Fruit fly (Drosophila melanogaster) whole organism, embryonic: ENCODE measurements around the gene CG15136.

Source experiments
- Bgb ChIP-seq: fragments of 200-800 bp; sonication (Bioruptor generic); IDR thresholded peaks from 2 replicates; pipeline ENCODE4 v1.3.6; 2022; ENCODE audit warnings: missing biosample characterization, missing genetic modification characterization; ENCODE audit not compliant: partially characterized antibody
- CG11456 ChIP-seq: fragments of 200-800 bp; sonication (Bioruptor generic); IDR thresholded peaks from 3 replicates; pipeline ENCODE4 v1.3.6; 2022; ENCODE audit warnings: missing biosample characterization, missing genetic modification characterization
- CG11504 ChIP-seq: fragments of 200-800 bp; sonication (Bioruptor generic); optimal IDR thresholded peaks from 3 replicates; lab custom pipeline; 2019; ENCODE audit warnings: missing biosample characterization, mild to moderate bottlenecking, missing genetic modification characterization, moderate library complexity
- CG11696 ChIP-seq: fragments of 200-800 bp; sonication (Bioruptor generic); IDR thresholded peaks from 2 replicates; pipeline ENCODE4 v1.3.6; 2022; ENCODE audit warnings: missing biosample characterization, missing genetic modification characterization
- CG12071 ChIP-seq: fragments of 200-800 bp; sonication (Bioruptor generic); optimal IDR thresholded peaks from 3 replicates; lab custom pipeline; 2018; ENCODE audit warnings: missing biosample characterization, mild to moderate bottlenecking, missing genetic modification characterization
- CG16815 ChIP-seq: fragments of 200-800 bp; sonication (Bioruptor generic); optimal IDR thresholded peaks from 3 replicates; lab custom pipeline; 2017; ENCODE audit warnings: missing biosample characterization, mild to moderate bottlenecking, missing genetic modification characterization
- CG17385 ChIP-seq: fragments of 200-800 bp; sonication (Bioruptor generic); optimal IDR thresholded peaks from 3 replicates; lab custom pipeline; 2018; ENCODE audit warnings: missing biosample characterization, mild to moderate bottlenecking, missing genetic modification characterization
- CG18476 ChIP-seq: fragments of 200-800 bp; sonication (Bioruptor generic); optimal IDR thresholded peaks from 2 replicates; lab custom pipeline; 2016; ENCODE audit warnings: missing biosample characterization, mild to moderate bottlenecking, missing genetic modification characterization
- CG30403 ChIP-seq: fragments of 200-800 bp; sonication (Bioruptor generic); optimal IDR thresholded peaks from 3 replicates; lab custom pipeline; 2016; ENCODE audit warnings: missing biosample characterization, missing genetic modification characterization
- CG31365 ChIP-seq: fragments of 200-800 bp; sonication (Bioruptor generic); optimal IDR thresholded peaks from 2 replicates; lab custom pipeline; 2018; ENCODE audit warnings: missing biosample characterization, mild to moderate bottlenecking, missing genetic modification characterization
- CG3407 ChIP-seq: fragments of 200-800 bp; sonication (Bioruptor generic); optimal IDR thresholded peaks from 2 replicates; lab custom pipeline; 2018; ENCODE audit warnings: missing biosample characterization, mild to moderate bottlenecking, missing genetic modification characterization
- CG43689 ChIP-seq: fragments of 200-800 bp; sonication (Bioruptor generic); IDR thresholded peaks from 2 replicates; pipeline ENCODE4 v1.3.6; 2022; ENCODE audit warnings: missing biosample characterization, missing genetic modification characterization
- CG4854 ChIP-seq: fragments of 200-800 bp; sonication (Bioruptor generic); optimal IDR thresholded peaks from 2 replicates; lab custom pipeline; 2016; ENCODE audit warnings: missing biosample characterization, missing genetic modification characterization, inconsistent platforms
- CG7271 ChIP-seq: fragments of 200-800 bp; sonication (Bioruptor generic); optimal IDR thresholded peaks from 2 replicates; lab custom pipeline; 2018; ENCODE audit warnings: missing biosample characterization, mild to moderate bottlenecking, missing genetic modification characterization, moderate library complexity
- CTCF ChIP-seq: fragments of 200-800 bp; sonication (Bioruptor generic); optimal IDR thresholded peaks from 2 replicates; lab custom pipeline; 2017; ENCODE audit warnings: missing biosample characterization, mild to moderate bottlenecking, missing genetic modification characterization, moderate library complexity
- Dref ChIP-seq: fragments of 200-800 bp; sonication (Bioruptor generic); IDR thresholded peaks from 2 replicates; pipeline ENCODE4 v1.3.6; 2022; ENCODE audit warnings: missing biosample characterization, missing genetic modification characterization
- Ets65A ChIP-seq: fragments of 200-800 bp; sonication (Bioruptor generic); peaks from one replicate; lab custom pipeline; 2016; ENCODE audit warnings: missing biosample characterization, missing genetic modification characterization
- GATAe ChIP-seq: fragments of 200-800 bp; sonication (Bioruptor generic); conservative IDR thresholded peaks from 2 replicates; pipeline ENCODE4 v1.3.6; 2022; ENCODE audit warnings: missing biosample characterization, missing genetic modification characterization
- HHEX ChIP-seq: fragments of 200-800 bp; sonication (Bioruptor generic); optimal IDR thresholded peaks from 3 replicates; lab custom pipeline; 2017; ENCODE audit warnings: missing biosample characterization, mild to moderate bottlenecking, missing genetic modification characterization, missing genetic modification reagents
- Hsf ChIP-seq: fragments of 200-800 bp; sonication (Bioruptor generic); optimal IDR thresholded peaks from 3 replicates; lab custom pipeline; 2016; ENCODE audit warnings: missing biosample characterization, missing genetic modification characterization
- Lpt ChIP-seq: fragments of >200 bp; optimal IDR thresholded peaks from 2 replicates; lab custom pipeline; 2018; ENCODE audit warnings: missing biosample characterization, missing genetic modification characterization
- Max ChIP-seq: fragments of 200-800 bp; sonication (Bioruptor generic); optimal IDR thresholded peaks from 2 replicates; lab custom pipeline; 2016; ENCODE audit warnings: missing biosample characterization, mild to moderate bottlenecking, missing genetic modification characterization
- Nf-YB ChIP-seq: fragments of 200-800 bp; sonication (Bioruptor generic); optimal IDR thresholded peaks from 3 replicates; lab custom pipeline; 2019; ENCODE audit warnings: missing biosample characterization, mild to moderate bottlenecking, missing genetic modification characterization, moderate library complexity
- Oli ChIP-seq: fragments of 200-800 bp; sonication (Bioruptor generic); optimal IDR thresholded peaks from 2 replicates; lab custom pipeline; 2018; ENCODE audit warnings: missing biosample characterization, mild to moderate bottlenecking, missing genetic modification characterization, moderate library complexity
- Opbp ChIP-seq: fragments of 200-800 bp; sonication (Bioruptor generic); IDR thresholded peaks from 3 replicates; pipeline ENCODE4 v1.3.6; 2022; ENCODE audit warnings: missing biosample characterization, missing genetic modification characterization; ENCODE audit not compliant: partially characterized antibody
- Six4 ChIP-seq: fragments of 200-800 bp; sonication (Bioruptor generic); optimal IDR thresholded peaks from 2 replicates; lab custom pipeline; 2016; ENCODE audit warnings: missing biosample characterization, missing genetic modification characterization
- Sry-δ ChIP-seq: fragments of 200-800 bp; sonication (Bioruptor generic); optimal IDR thresholded peaks from 2 replicates; lab custom pipeline; 2016; ENCODE audit warnings: missing biosample characterization, missing genetic modification characterization
- al ChIP-seq: fragments of 200-800 bp; sonication (Bioruptor generic); IDR thresholded peaks from 2 replicates; pipeline ENCODE4 v1.3.6; 2022; ENCODE audit warnings: missing biosample characterization, missing genetic modification characterization
- dpn ChIP-seq, 2 experiments: fragments of 200-800 bp; sonication (Bioruptor generic); optimal IDR thresholded peaks; 3 replicates each; lab custom pipeline; 2016; ENCODE audit warnings: missing biosample characterization in 2 of 2, missing genetic modification characterization in 2 of 2
- insv ChIP-seq, 2 experiments: fragments of 200-800 bp; sonication (Bioruptor generic); optimal IDR thresholded peaks; 3 replicates each; lab custom pipeline; 2016 to 2018; ENCODE audit warnings: missing biosample characterization in 2 of 2, missing genetic modification characterization in 2 of 2
- p53 ChIP-seq: fragments of 200-800 bp; sonication (Bioruptor generic); optimal IDR thresholded peaks from 2 replicates; lab custom pipeline; 2016; ENCODE audit warnings: missing biosample characterization, missing genetic modification characterization
- seq ChIP-seq: fragments of 200-800 bp; sonication (Bioruptor generic); IDR thresholded peaks from 2 replicates; pipeline ENCODE4 v1.3.6; 2022; ENCODE audit warnings: missing biosample characterization, missing genetic modification characterization
- sisA ChIP-seq: fragments of 200-800 bp; sonication (Bioruptor generic); IDR thresholded peaks from 2 replicates; pipeline ENCODE4 v1.3.6; 2022; ENCODE audit warnings: missing biosample characterization, missing genetic modification characterization
- slou ChIP-seq: fragments of 200-800 bp; sonication (Bioruptor generic); optimal IDR thresholded peaks from 3 replicates; lab custom pipeline; 2016; ENCODE audit warnings: missing biosample characterization, missing genetic modification characterization
- twi ChIP-seq: fragments of 200-800 bp; optimal IDR thresholded peaks from 2 replicates; lab custom pipeline; 2019; ENCODE audit warnings: missing biosample characterization, mild to moderate bottlenecking, missing genetic modification characterization, moderate library complexity
- vnd ChIP-seq: fragments of 200-800 bp; sonication (Bioruptor generic); IDR thresholded peaks from 3 replicates; pipeline ENCODE4 v1.3.6; 2022; ENCODE audit warnings: missing biosample characterization, missing genetic modification characterization; ENCODE audit not compliant: partially characterized antibody
- zen ChIP-seq: fragments of 200-800 bp; sonication (Bioruptor generic); optimal IDR thresholded peaks from 3 replicates; lab custom pipeline; 2018; ENCODE audit warnings: missing biosample characterization, mild to moderate bottlenecking, missing genetic modification characterization, moderate library complexity

Gene CG15136

DNA sequence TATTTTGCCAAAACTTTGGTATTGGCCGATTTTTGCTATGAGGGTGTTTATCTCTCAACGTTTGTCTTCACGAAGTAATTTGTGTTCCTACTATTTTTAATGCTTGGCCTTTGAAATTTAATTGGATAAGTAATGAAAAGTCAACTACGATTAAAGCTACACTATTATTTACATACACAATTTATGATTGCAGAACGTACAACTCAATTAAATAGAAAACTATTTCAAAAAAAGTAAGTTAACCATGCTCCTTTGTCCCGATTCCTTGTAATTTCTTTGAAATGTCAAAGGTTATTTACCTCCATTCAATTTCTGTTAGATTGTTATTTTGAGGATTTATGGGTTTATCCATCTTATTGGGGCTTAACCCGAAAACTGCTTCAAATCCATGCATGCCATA, at the start of gene CG15136:
Gene CG15136, minus strand, starts transcription at position 101 of the 400 bp plus-strand sequence.
- TF ChIP-seq GATAe (GFP tag; lab: Robert Waterston, UW) (no peak), Lpt (no peak), zen (tag; lab: Kevin White, UChicago) (no peak), twi (tag; lab: Kevin White, UChicago) (no peak), CG3407 (GFP tag; lab: Kevin White, UChicago) (no peak), CG12071 (GFP tag; lab: Kevin White, UChicago) (no peak), HHEX (no peak), Nf-YB (no peak), Opbp (GFP tag; lab: Robert Waterston, UW) (no peak), Hsf (GFP tag; lab: Kevin White, UChicago) (no peak), Sry-δ (no peak), seq (GFP tag; lab: Robert Waterston, UW) (no peak), CG16815 (GFP tag; lab: Kevin White, UChicago) (no peak), CG18476 (no peak), CG43689 (no peak), vnd (no peak), CG4854 (GFP tag; lab: Kevin White, UChicago) (no peak), Six4 (GFP tag; lab: Kevin White, UChicago) (no peak), CG11504 (tag; lab: Kevin White, UChicago) (no peak)

DNA sequence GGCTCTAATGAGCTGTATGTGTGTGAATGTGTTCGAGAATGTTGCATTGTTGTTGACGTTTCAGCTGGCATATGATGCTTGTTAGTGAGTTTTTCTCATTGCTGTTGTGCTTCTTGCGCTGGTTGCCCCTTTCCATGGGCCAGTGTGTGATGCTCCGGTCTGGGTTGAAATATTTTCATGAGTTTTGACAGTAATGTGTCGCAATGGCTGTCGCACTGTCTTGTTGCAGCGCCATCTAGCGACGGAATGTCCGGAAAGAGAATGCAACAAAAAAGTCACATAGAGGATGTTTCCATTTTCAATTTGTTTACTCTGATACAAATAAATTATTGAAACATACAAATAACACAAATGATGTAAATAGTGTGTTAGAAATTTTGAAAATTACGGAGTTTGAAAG, 44.7 kb upstream of the CG15136 start:
- peak; percentile 63 for TF ChIP-seq CTCF (GFP tag; lab: Kevin White, UChicago)
- TF ChIP-seq Ets65A (GFP tag; lab: Kevin White, UChicago), result peak; percentile 70
- TF ChIP-seq al (GFP tag; lab: Robert Waterston, UW), result no peak
- 0 out of 3 replicates have a peak, but pooled peaks have one; percentile 10 for TF ChIP-seq CG11456 (GFP tag; lab: Robert Waterston, UW)

- TF ChIP-seq CG16815 (GFP tag; lab: Kevin White, UChicago), result no peak
- no peak for TF ChIP-seq Dref (GFP tag; lab: Robert Waterston, UW)
- no peak for TF ChIP-seq p53 (GFP tag; lab: Kevin White, UChicago)
- TF ChIP-seq Max (GFP tag; lab: Kevin White, UChicago), result no peak
- no peak for TF ChIP-seq CG30403
- TF ChIP-seq sisA, result no peak
- TF ChIP-seq dpn (GFP tag; optimal IDR thresholded peaks at IDR 0.05; lab: Kevin White, UChicago), result no peak
- no peak for TF ChIP-seq GATAe (GFP tag; lab: Robert Waterston, UW)
- TF ChIP-seq slou (GFP tag; lab: Kevin White, UChicago), result no peak
- no peak for TF ChIP-seq CG11696 (GFP tag; lab: Robert Waterston, UW)
- TF ChIP-seq CG31365, result no peak
- no peak for TF ChIP-seq Oli (tag; lab: Kevin White, UChicago)
- no peak for TF ChIP-seq Bgb (GFP tag; lab: Robert Waterston, UW)
- no peak for TF ChIP-seq CG17385 (GFP tag; lab: Kevin White, UChicago)
Observed at dm6 chr2L:17087341-17087740, 39.3 kb upstream of the CG15136 start, which contains the start of gene CG12620. TSS of gene CG12620 (plus strand) at chr2L:17087641.

DNA sequence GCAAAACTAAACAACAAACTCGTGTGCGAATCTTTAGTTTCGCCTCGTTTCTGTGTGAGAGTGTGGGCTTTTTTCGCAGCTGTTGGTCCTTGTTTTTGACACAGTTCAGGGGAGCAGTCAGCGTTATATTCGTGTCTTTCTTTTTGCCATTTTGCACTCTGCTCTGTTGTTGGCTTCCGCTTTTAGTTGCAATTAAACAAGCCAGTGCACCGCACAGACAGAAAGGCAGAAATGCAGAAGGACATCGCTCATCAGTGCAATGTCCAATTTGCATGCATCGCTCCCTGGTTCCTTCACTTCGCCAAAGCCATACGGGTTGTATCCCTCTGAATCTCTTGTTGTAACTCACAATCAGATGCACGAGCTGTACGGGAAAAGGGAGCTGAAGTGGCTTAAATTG, 3.8 kb upstream of the CG15136 start:
- TF ChIP-seq insv (GFP tag; optimal IDR thresholded peaks at IDR 0.05; lab: Kevin White, UChicago), result no peak
- TF ChIP-seq CG7271 (tag; lab: Kevin White, UChicago), result no peak
- TF ChIP-seq CG11456 (GFP tag; lab: Robert Waterston, UW), result 0 out of 3 replicates have a peak, but pooled peaks have one; percentile 51
- peak; percentile 56 for TF ChIP-seq Ets65A (GFP tag; lab: Kevin White, UChicago)
